Worm (Caenorhabditis elegans) whole organism, young adult: ENCODE measurements around the gene Y73C8B.3.

ENCODE experiments used
- B0019.2 ChIP-seq: fragments of 200-800 bp; sonication (Bioruptor generic); conservative IDR thresholded peaks from 2 replicates; pipeline ENCODE4 v1.3.6; 2022; ENCODE audit warnings: missing genetic modification reagents, missing genetic modification characterization, missing compliant biosample characterization
- B0035.1 ChIP-seq: sonication (generic microtip); optimal IDR thresholded peaks from 2 replicates; lab custom pipeline; 2016; ENCODE audit warnings: missing genetic modification characterization, mild to moderate bottlenecking, missing compliant biosample characterization, missing genotype, missing genetic modification reagents
- B0261.1 ChIP-seq: sonication (generic microtip); optimal IDR thresholded peaks from 2 replicates; lab custom pipeline; 2016; ENCODE audit warnings: mild to moderate bottlenecking, missing genetic modification characterization, moderate library complexity, missing compliant biosample characterization
- B0336.3 ChIP-seq: fragments of 200-800 bp; sonication (Bioruptor generic); IDR thresholded peaks from 2 replicates; pipeline ENCODE4 v1.3.6; 2022; ENCODE audit warnings: missing genetic modification characterization, missing compliant biosample characterization
- C17E4.6 ChIP-seq: fragments of 200-800 bp; sonication (Bioruptor generic); IDR thresholded peaks from 2 replicates; pipeline ENCODE4 v1.3.6; 2022; ENCODE audit warnings: missing genetic modification reagents, missing genetic modification characterization, missing compliant biosample characterization
- F33H1.4 ChIP-seq: fragments of 200-800 bp; sonication (Bioruptor generic); IDR thresholded peaks from 2 replicates; pipeline ENCODE4 v1.3.6; 2022; ENCODE audit warnings: missing genetic modification reagents, missing genetic modification characterization, missing compliant biosample characterization
- F37B4.10 ChIP-seq: fragments of 200-800 bp; sonication (Bioruptor generic); IDR thresholded peaks from 2 replicates; pipeline ENCODE4 v1.3.6; 2022; ENCODE audit warnings: missing genetic modification characterization, missing compliant biosample characterization
- F57A8.1 ChIP-seq: fragments of 200-800 bp; sonication (Bioruptor generic); optimal IDR thresholded peaks from 2 replicates; lab custom pipeline; 2018; ENCODE audit warnings: mild to moderate bottlenecking, missing genetic modification characterization, moderate library complexity, missing compliant biosample characterization
- F57C9.4 ChIP-seq: sonication (generic microtip); optimal IDR thresholded peaks from 2 replicates; lab custom pipeline; 2017; ENCODE audit warnings: mild to moderate bottlenecking, missing genetic modification characterization, missing compliant biosample characterization
- K11D2.4 ChIP-seq: fragments of 200-800 bp; sonication (Bioruptor generic); IDR thresholded peaks from 2 replicates; pipeline ENCODE4 v1.3.6; 2022; ENCODE audit warnings: missing genetic modification reagents, missing genetic modification characterization, missing compliant biosample characterization
- K12H6.12 ChIP-seq: fragments of 200-800 bp; sonication (Bioruptor generic); optimal IDR thresholded peaks from 2 replicates; lab custom pipeline; 2018; ENCODE audit warnings: mild to moderate bottlenecking, missing genetic modification characterization, missing compliant biosample characterization
- Y67H2A.10 ChIP-seq: fragments of 200-800 bp; sonication (Bioruptor generic); conservative IDR thresholded peaks from 2 replicates; pipeline ENCODE4 v1.3.6; 2022; ENCODE audit warnings: missing genetic modification reagents, missing genetic modification characterization, missing compliant biosample characterization
- Y95B8A.8 ChIP-seq: fragments of 200-800 bp; sonication (Bioruptor generic); IDR thresholded peaks from 2 replicates; pipeline ENCODE4 v1.3.6; 2022; ENCODE audit warnings: missing genetic modification reagents, missing genetic modification characterization, missing compliant biosample characterization
- aptf-2 ChIP-seq: fragments of 200-800 bp; sonication (Bioruptor generic); conservative IDR thresholded peaks from 2 replicates; pipeline ENCODE4 v1.3.6; 2022; ENCODE audit warnings: missing genetic modification reagents, missing genetic modification characterization, missing compliant biosample characterization
- atf-7 ChIP-seq: sonication (generic microtip); optimal IDR thresholded peaks from 2 replicates; lab custom pipeline; 2017; ENCODE audit warnings: mild to moderate bottlenecking, missing genetic modification characterization, missing compliant biosample characterization
- attf-5 ChIP-seq: fragments of 200-800 bp; sonication (Bioruptor generic); optimal IDR thresholded peaks from 2 replicates; lab custom pipeline; 2018; ENCODE audit warnings: mild to moderate bottlenecking, missing genetic modification characterization, missing compliant biosample characterization
- bed-2 ChIP-seq: fragments of 200-800 bp; sonication (Bioruptor generic); IDR thresholded peaks from 2 replicates; pipeline ENCODE4 v1.3.6; 2022; ENCODE audit warnings: missing genetic modification reagents, missing genetic modification characterization, missing compliant biosample characterization
- ccch-3 ChIP-seq: fragments of 200-800 bp; sonication (Bioruptor generic); optimal IDR thresholded peaks from 2 replicates; lab custom pipeline; 2018; ENCODE audit warnings: mild to moderate bottlenecking, missing genetic modification characterization, missing compliant biosample characterization
- ceh-27 ChIP-seq: fragments of 200-800 bp; sonication (Bioruptor generic); optimal IDR thresholded peaks from 2 replicates; lab custom pipeline; 2018; ENCODE audit warnings: mild to moderate bottlenecking, missing genetic modification characterization, moderate library complexity, missing compliant biosample characterization
- ceh-58 ChIP-seq: fragments of 200-800 bp; sonication (Bioruptor generic); IDR thresholded peaks from 2 replicates; pipeline ENCODE4 v1.3.6; 2022; ENCODE audit warnings: missing genetic modification characterization, missing compliant biosample characterization
- ceh-91 ChIP-seq: fragments of 200-800 bp; sonication (Bioruptor generic); IDR thresholded peaks from 2 replicates; pipeline ENCODE4 v1.3.6; 2022; ENCODE audit warnings: missing genetic modification reagents, missing genetic modification characterization, missing compliant biosample characterization
- dpff-1 ChIP-seq: sonication (generic microtip); optimal IDR thresholded peaks from 2 replicates; lab custom pipeline; 2017; ENCODE audit warnings: mild to moderate bottlenecking, missing genetic modification characterization, missing compliant biosample characterization
- efl-1 ChIP-seq: fragments of 150-350 bp; optimal IDR thresholded peaks from 2 replicates; lab custom pipeline; 2014; ENCODE audit warnings: missing biosample characterization, missing genetic modification reagents, missing genetic modification characterization
- egrh-3 ChIP-seq: fragments of 200-800 bp; sonication (Bioruptor generic); IDR thresholded peaks from 2 replicates; pipeline ENCODE4 v1.3.6; 2022; ENCODE audit warnings: missing genetic modification reagents, missing genetic modification characterization, missing compliant biosample characterization
- ekl-4 ChIP-seq: fragments of 200-800 bp; sonication (Bioruptor generic); IDR thresholded peaks from 2 replicates; pipeline ENCODE4 v1.3.6; 2022; ENCODE audit warnings: missing genetic modification reagents, missing genetic modification characterization, missing compliant biosample characterization
- ets-4 ChIP-seq: fragments of 200-800 bp; sonication (Bioruptor generic); optimal IDR thresholded peaks from 2 replicates; lab custom pipeline; 2018; ENCODE audit warnings: mild to moderate bottlenecking, missing genetic modification characterization, missing compliant biosample characterization
- hlh-26 ChIP-seq: fragments of 200-800 bp; sonication (Bioruptor generic); conservative IDR thresholded peaks from 2 replicates; pipeline ENCODE4 v1.3.6; 2022; ENCODE audit warnings: missing genetic modification reagents, missing genetic modification characterization, missing compliant biosample characterization
- hrde-1 ChIP-seq: sonication (generic microtip); optimal IDR thresholded peaks from 2 replicates; lab custom pipeline; 2016; ENCODE audit warnings: missing genetic modification characterization, mild to moderate bottlenecking, missing compliant biosample characterization, moderate library complexity, missing genotype, missing genetic modification reagents, borderline replicate concordance
- lag-1 ChIP-seq: fragments of 200-800 bp; sonication (Bioruptor generic); IDR thresholded peaks from 2 replicates; pipeline ENCODE4 v1.3.6; 2022; ENCODE audit warnings: missing genetic modification reagents, missing genetic modification characterization, missing compliant biosample characterization
- let-526 ChIP-seq: fragments of 200-800 bp; sonication (Bioruptor generic); IDR thresholded peaks from 2 replicates; pipeline ENCODE4 v1.3.6; 2022; ENCODE audit warnings: missing genetic modification reagents, missing genetic modification characterization, missing compliant biosample characterization
- lin-26 ChIP-seq: fragments of 200-800 bp; sonication (Bioruptor generic); IDR thresholded peaks from 2 replicates; pipeline ENCODE4 v1.3.6; 2022; ENCODE audit warnings: missing genetic modification reagents, missing genetic modification characterization, missing compliant biosample characterization
- lin-35 ChIP-seq, 3 experiments: fragments of 150-350 bp in 2 of 3; sonication (generic microtip) in 1 of 3; optimal IDR thresholded peaks; 2 replicates each; lab custom pipeline; 2014 to 2018; ENCODE audit warnings: missing biosample characterization in 3 of 3, missing genetic modification characterization in 3 of 3, missing genetic modification reagents in 3 of 3
- lir-1 ChIP-seq: fragments of 200-800 bp; sonication (Bioruptor generic); conservative IDR thresholded peaks from 2 replicates; pipeline ENCODE4 v1.3.6; 2022; ENCODE audit warnings: missing genetic modification reagents, missing genetic modification characterization, missing compliant biosample characterization
- lsl-1 ChIP-seq: fragments of 200-800 bp; sonication (Bioruptor generic); optimal IDR thresholded peaks from 2 replicates; lab custom pipeline; 2018; ENCODE audit warnings: mild to moderate bottlenecking, missing genetic modification characterization, moderate library complexity, missing compliant biosample characterization
- mes-4 ChIP-seq: sonication (generic microtip); optimal IDR thresholded peaks from 2 replicates; lab custom pipeline; 2016; ENCODE audit warnings: missing genotype, missing genetic modification characterization, missing compliant biosample characterization
- mxl-1 ChIP-seq: sonication (generic microtip); optimal IDR thresholded peaks from 2 replicates; lab custom pipeline; 2016; ENCODE audit warnings: missing genetic modification characterization, missing compliant biosample characterization
- nfyb-1 ChIP-seq: fragments of 200-800 bp; sonication (Bioruptor generic); IDR thresholded peaks from 2 replicates; pipeline ENCODE4 v1.3.6; 2022; ENCODE audit warnings: missing genetic modification reagents, missing genetic modification characterization, missing compliant biosample characterization
- nhr-80 ChIP-seq: sonication (generic microtip); optimal IDR thresholded peaks from 2 replicates; lab custom pipeline; 2016; ENCODE audit warnings: missing genetic modification characterization, missing compliant biosample characterization
- pha-4 ChIP-seq: fragments of 150-350 bp; sonication (generic microtip); optimal IDR thresholded peaks from 2 replicates; lab custom pipeline; 2014; ENCODE audit warnings: missing biosample characterization, missing genetic modification reagents, missing genetic modification characterization
- repo-1 ChIP-seq: sonication (generic microtip); optimal IDR thresholded peaks from 2 replicates; lab custom pipeline; 2017; ENCODE audit warnings: mild to moderate bottlenecking, missing genetic modification characterization, missing compliant biosample characterization
- snpc-1.1 ChIP-seq: sonication (generic microtip); optimal IDR thresholded peaks from 2 replicates; lab custom pipeline; 2017; ENCODE audit warnings: missing genetic modification characterization, mild to moderate bottlenecking, missing compliant biosample characterization, antibody characterized with exemption, moderate library complexity, missing genotype, missing genetic modification reagents; ENCODE audit not compliant: insufficient read depth
- snpc-1.3 ChIP-seq: sonication (generic microtip); optimal IDR thresholded peaks from 2 replicates; lab custom pipeline; 2017; ENCODE audit warnings: missing genetic modification characterization, mild to moderate bottlenecking, missing compliant biosample characterization, antibody characterized with exemption, moderate library complexity, missing genotype, missing genetic modification reagents; ENCODE audit not compliant: insufficient read depth
- snpc-4 ChIP-seq, 5 experiments: fragments of 150-350 bp in 1 of 5; sonication (generic microtip) in 4 of 5; optimal IDR thresholded peaks; 2 replicates each; lab custom pipeline; 2014 to 2018; ENCODE audit warnings: missing genetic modification characterization in 5 of 5, missing biosample characterization in 3 of 5, antibody characterized with exemption in 2 of 5, mild to moderate bottlenecking in 2 of 5, missing compliant biosample characterization in 2 of 5, missing genotype in 2 of 5, moderate library complexity in 2 of 5, missing genetic modification reagents in 1 of 5
- somi-1 ChIP-seq: fragments of 200-800 bp; sonication (Bioruptor generic); optimal IDR thresholded peaks from 2 replicates; lab custom pipeline; 2018; ENCODE audit warnings: mild to moderate bottlenecking, missing genetic modification characterization, missing compliant biosample characterization
- ztf-22 ChIP-seq: fragments of 200-800 bp; sonication (Bioruptor generic); optimal IDR thresholded peaks from 2 replicates; lab custom pipeline; 2018; ENCODE audit warnings: mild to moderate bottlenecking, missing genetic modification characterization, moderate library complexity, missing compliant biosample characterization
- ztf-25 ChIP-seq: fragments of 200-800 bp; sonication (Bioruptor generic); IDR thresholded peaks from 2 replicates; pipeline ENCODE4 v1.3.6; 2022; ENCODE audit warnings: missing genetic modification reagents, missing genetic modification characterization, missing compliant biosample characterization
- ztf-28 ChIP-seq: fragments of 200-800 bp; sonication (Bioruptor generic); IDR thresholded peaks from 2 replicates; pipeline ENCODE4 v1.3.6; 2022; ENCODE audit warnings: missing genetic modification reagents, missing genetic modification characterization, missing compliant biosample characterization

Gene Y73C8B.3

ce11 chrV:3168650-3169049 is 24.4 kb downstream of the Y73C8B.3 start, which contains the start of gene C36C5.15:
Gene C36C5.15, minus strand, starts transcription at chrV:3168750.
- TF ChIP-seq egrh-3 (GFP tag; lab: Robert Waterston, UW) (no peak), lin-26 (no peak), F37B4.10 (GFP tag; lab: Robert Waterston, UW) (no peak), ceh-27 (no peak), F57A8.1 (GFP tag; lab: Kevin White, UChicago) (no peak), ztf-25 (GFP tag; lab: Robert Waterston, UW) (no peak), ztf-28 (GFP tag; lab: Robert Waterston, UW) (no peak), pha-4 (tag; lab: Kevin White, UChicago) (no peak), somi-1 (GFP tag; lab: Kevin White, UChicago) (no peak), lir-1 (GFP tag; lab: Robert Waterston, UW) (no peak), efl-1 (GFP tag; lab: Kevin White, UChicago) (no peak), snpc-1.3 (no peak), aptf-2 (GFP tag; lab: Robert Waterston, UW) (no peak), snpc-1.1 (tag; lab: Kevin White, UChicago) (no peak), B0261.1 (no peak), Y95B8A.8 (no peak)

ce11 chrV:3166260-3166659 is 26.8 kb downstream of the Y73C8B.3 start, which contains the start of gene C36C5.4:
Gene C36C5.4, plus strand, starts transcription at chrV:3166560.
- TF ChIP-seq B0019.2 (no peak), let-526 (GFP tag; lab: Robert Waterston, UW) (no peak), ccch-3 (no peak), B0336.3 (GFP tag; lab: Robert Waterston, UW) (no peak), nhr-80 (tag; lab: Kevin White, UChicago) (no peak), repo-1 (tag; lab: Kevin White, UChicago) (no peak), attf-5 (GFP tag; lab: Kevin White, UChicago) (no peak), atf-7 (tag; lab: Kevin White, UChicago) (no peak), hrde-1 (tag; lab: Kevin White, UChicago) (no peak), hlh-26 (GFP tag; lab: Robert Waterston, UW) (no peak), bed-2 (GFP tag; lab: Robert Waterston, UW) (no peak), snpc-1.1 (tag; lab: Kevin White, UChicago) (no peak), lsl-1 (no peak), dpff-1 (tag; lab: Kevin White, UChicago) (no peak), ets-4 (GFP tag; lab: Kevin White, UChicago) (no peak), C17E4.6 (GFP tag; lab: Robert Waterston, UW) (no peak), ceh-58 (GFP tag; lab: Robert Waterston, UW) (no peak), F57C9.4 (tag; lab: Kevin White, UChicago) (no peak), ceh-91 (GFP tag; lab: Robert Waterston, UW) (no peak)

- TF ChIP-seq mes-4 (tag; lab: Kevin White, UChicago), result no peak
- no peak for TF ChIP-seq nfyb-1 (GFP tag; lab: Robert Waterston, UW)
- no peak for TF ChIP-seq F57A8.1 (GFP tag; lab: Kevin White, UChicago)
- no peak for TF ChIP-seq ztf-22
- no peak for TF ChIP-seq mxl-1 (tag; lab: Kevin White, UChicago)
- TF ChIP-seq snpc-4 (GFP tag; optimal IDR thresholded peaks at IDR 0.05; lab: Kevin White, UChicago), result no peak
- no peak for TF ChIP-seq snpc-4 (tag; optimal IDR thresholded peaks at IDR 0.05; lab: Kevin White, UChicago)
- no peak for TF ChIP-seq ekl-4
- no peak for TF ChIP-seq F33H1.4 (GFP tag; lab: Robert Waterston, UW)
- TF ChIP-seq lag-1 (GFP tag; lab: Robert Waterston, UW), result no peak
- no peak for TF ChIP-seq lin-35 (GFP tag; optimal IDR thresholded peaks at IDR 0.05; lab: Kevin White, UChicago)
- no peak for TF ChIP-seq K11D2.4 (GFP tag; lab: Robert Waterston, UW)
- no peak for TF ChIP-seq Y95B8A.8
- TF ChIP-seq Y67H2A.10 (GFP tag; lab: Robert Waterston, UW), result no peak
- TF ChIP-seq K12H6.12 (tag; lab: Kevin White, UChicago), result no peak
- no peak for TF ChIP-seq B0035.1 (tag; lab: Kevin White, UChicago)
Measured at ce11 chrV:3165438-3165837, 27.6 kb downstream of the Y73C8B.3 start, which contains the start of gene C36C5.14. Gene C36C5.14, minus strand, starts transcription at chrV:3165538.
